Worm (Caenorhabditis elegans) whole organism, L4/young adult: ENCODE data around the gene F20C5.7.

Experiments
- W03F9.2 ChIP-seq: fragments of 150-350 bp; optimal IDR thresholded peaks from 2 replicates; lab custom pipeline; 2014; ENCODE audit warnings: missing biosample characterization, missing genetic modification characterization
- dao-5 ChIP-seq: sonication (generic microtip); optimal IDR thresholded peaks from 2 replicates; lab custom pipeline; 2016; ENCODE audit warnings: missing genotype, missing genetic modification characterization, moderate library complexity, missing compliant biosample characterization
- him-1 ChIP-seq: sonication (generic microtip); optimal IDR thresholded peaks from 2 replicates; lab custom pipeline; 2016; ENCODE audit warnings: missing genotype, missing genetic modification reagents, missing genetic modification characterization, missing compliant biosample characterization

- TF ChIP-seq him-1 (tag; lab: Kevin White, UChicago): no peak
- no peak for TF ChIP-seq dao-5
- TF ChIP-seq W03F9.2: no peak
Measured at ce11 chrIV:8737787-8738186, 7.7 kb downstream of the F20C5.7 start, which contains the start of gene F21D5.4.
